Worm (Caenorhabditis elegans) whole organism, midembryonic: ENCODE data around the gene W08G11.5.

Source experiments
- flt-1 ChIP-seq: fragments of 200-800 bp; sonication (Bioruptor generic); IDR thresholded peaks from 2 replicates; pipeline ENCODE4 v1.3.6; 2022; ENCODE audit warnings: missing genetic modification characterization, missing compliant biosample characterization
- klf-2 ChIP-seq: fragments of 200-800 bp; sonication (Bioruptor generic); conservative IDR thresholded peaks from 2 replicates; pipeline ENCODE4 v1.3.6; 2022; ENCODE audit warnings: missing genetic modification reagents, missing genetic modification characterization, missing compliant biosample characterization
- tab-1 ChIP-seq: fragments of 200-800 bp; sonication (Bioruptor generic); IDR thresholded peaks from 2 replicates; pipeline ENCODE4 v1.3.6; 2022; ENCODE audit warnings: missing genetic modification characterization, missing compliant biosample characterization

DNA sequence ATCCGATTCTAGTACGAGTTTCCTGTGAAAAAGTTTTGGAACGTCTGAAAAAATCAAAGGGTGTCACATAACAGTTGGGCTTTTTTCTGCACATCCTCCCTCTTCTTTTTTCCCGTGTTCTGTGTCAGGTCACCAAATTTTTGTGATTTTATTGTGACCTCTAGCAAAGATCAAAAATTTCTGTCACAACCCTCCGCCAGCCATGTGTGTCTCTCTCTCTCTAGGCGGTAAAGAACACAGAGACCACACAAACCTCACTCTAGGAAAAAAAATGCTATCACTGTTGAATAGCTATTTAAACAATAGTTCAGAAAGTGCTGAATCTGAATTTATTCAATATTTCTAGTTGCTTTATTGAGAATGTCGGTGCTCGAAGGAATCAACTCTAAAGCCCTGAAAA lies 44.3 kb upstream of the W08G11.5 start, which contains the start of gene gst-44:
- TF ChIP-seq flt-1 (GFP tag; lab: Robert Waterston, UW) (no peak), klf-2 (GFP tag; lab: Robert Waterston, UW) (no peak), tab-1 (GFP tag; lab: Robert Waterston, UW) (no peak)
